Comparison of ENCODE assay signal across 1 fruit fly cellular context in the genomic region with DNA sequence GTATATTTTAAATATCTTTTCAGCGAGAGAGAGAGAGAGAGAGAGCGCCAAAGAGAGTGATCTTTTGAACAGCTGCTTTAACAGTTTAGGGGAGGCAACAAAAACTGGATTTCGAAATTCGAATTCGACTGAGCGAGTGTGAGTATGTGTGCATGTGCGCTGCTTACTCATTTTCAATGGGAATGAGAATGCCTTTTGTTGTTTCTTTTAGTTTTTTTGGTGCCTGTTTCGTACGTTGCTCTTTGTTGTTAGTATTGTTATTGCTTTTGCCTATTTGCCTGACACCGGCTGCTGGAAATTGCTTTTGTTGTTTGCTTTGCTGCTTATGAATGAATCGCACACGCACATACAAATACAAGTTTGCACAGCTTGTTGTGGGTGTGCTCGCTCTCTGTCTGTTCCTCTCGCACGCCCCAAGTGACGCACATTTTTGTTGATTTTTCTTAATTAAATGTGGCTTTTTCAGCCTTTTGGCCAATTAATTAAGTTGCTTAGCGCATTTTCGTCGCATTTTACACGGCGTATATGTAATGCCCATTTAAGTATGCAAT.
A peak's percentile ranks its signal among the peaks of the same experiment; 100 is the strongest.
TF ChIP-seq lines count a peak whose summit lies in the region.

No protein-coding gene starts in this region.

TF ChIP-seq in whole organism, embryonic, 481 proteins besides CTCF, POLR2A, EP300 and RAD21 (continued from another document and continues in another):
- TF ChIP-seq psq (GFP tag; optimal IDR thresholded peaks at IDR 0.05; lab: Kevin White, UChicago): peak; percentile 67
- no peak for TF ChIP-seq Lpt (GFP tag; optimal IDR thresholded peaks at IDR 0.05; lab: Kevin White, UChicago)
- TF ChIP-seq pan (optimal IDR thresholded peaks at IDR 0.05; lab: Kevin White, UChicago): no peak
- peak in 1 of 2 experiments; percentile 36 for TF ChIP-seq pan (GFP tag; optimal IDR thresholded peaks at IDR 0.05 in 1 of 2, IDR thresholded peaks at IDR 0.05 in 1 of 2)
- no peak for TF ChIP-seq CG8089 (GFP tag; optimal IDR thresholded peaks at IDR 0.05; lab: Kevin White, UChicago)
- peak; percentile 11 for TF ChIP-seq CG10654 (GFP tag; optimal IDR thresholded peaks at IDR 0.05; lab: Kevin White, UChicago)
- TF ChIP-seq odd (GFP tag; optimal IDR thresholded peaks at IDR 0.05; lab: Kevin White, UChicago): peak; percentile 69
- peak; percentile 34 for TF ChIP-seq Sox100B (GFP tag; optimal IDR thresholded peaks at IDR 0.05; lab: Kevin White, UChicago)
- TF ChIP-seq az2 (GFP tag; optimal IDR thresholded peaks at IDR 0.05; lab: Kevin White, UChicago): no peak
- peak; percentile 4 for TF ChIP-seq salm (tag; optimal IDR thresholded peaks at IDR 0.05; lab: Kevin White, UChicago)
- peak; percentile 4 for TF ChIP-seq nerfin-1 (tag; optimal IDR thresholded peaks at IDR 0.05; lab: Kevin White, UChicago)
- no peak for TF ChIP-seq CG11085 (GFP tag; IDR thresholded peaks at IDR 0.05; lab: Robert Waterston, UW)
- TF ChIP-seq Drgx (GFP tag; IDR thresholded peaks at IDR 0.05; lab: Robert Waterston, UW): peak; percentile 88
- TF ChIP-seq Med (GFP tag; lab: Kevin White, UChicago): peak; percentile 93
- TF ChIP-seq da (GFP tag; optimal IDR thresholded peaks at IDR 0.05; lab: Kevin White, UChicago): peak; percentile 65
- TF ChIP-seq CkIIα-i1 (GFP tag; IDR thresholded peaks at IDR 0.05; lab: Robert Waterston, UW): no peak
- peak; percentile 43 for TF ChIP-seq CG1603 (tag; optimal IDR thresholded peaks at IDR 0.05; lab: Kevin White, UChicago)
- peak; percentile 18; the same call in 1 of the 2 replicates for TF ChIP-seq Scr (GFP tag; IDR thresholded peaks at IDR 0.05; lab: Robert Waterston, UW; ENCODE audit: partially characterized antibody)
- TF ChIP-seq kni (GFP tag; optimal IDR thresholded peaks at IDR 0.05; lab: Kevin White, UChicago): peak; percentile 71
- peak; percentile 25 for TF ChIP-seq CG11504 (tag; optimal IDR thresholded peaks at IDR 0.05; lab: Kevin White, UChicago)
- TF ChIP-seq Bdp1 (GFP tag; optimal IDR thresholded peaks at IDR 0.05; lab: Kevin White, UChicago): no peak
- peak; percentile 25 for TF ChIP-seq CG7839 (tag; optimal IDR thresholded peaks at IDR 0.05; lab: Kevin White, UChicago)
- TF ChIP-seq CG17361 (GFP tag; IDR thresholded peaks at IDR 0.05; lab: Robert Waterston, UW): no peak
- TF ChIP-seq CG3163 (GFP tag; optimal IDR thresholded peaks at IDR 0.05; lab: Kevin White, UChicago): peak; percentile 45
- TF ChIP-seq ind (GFP tag; optimal IDR thresholded peaks at IDR 0.05; lab: Kevin White, UChicago): no peak
- peak in 1 of 2 experiments; percentile 61 for TF ChIP-seq crp (GFP tag; optimal IDR thresholded peaks at IDR 0.05; lab: Kevin White, UChicago)
- TF ChIP-seq jumu (GFP tag; optimal IDR thresholded peaks at IDR 0.05; lab: Kevin White, UChicago): no peak
- peak; percentile 64 for TF ChIP-seq CG10209 (GFP tag; optimal IDR thresholded peaks at IDR 0.05; lab: Kevin White, UChicago)
- TF ChIP-seq NC2β (GFP tag; optimal IDR thresholded peaks at IDR 0.05; lab: Kevin White, UChicago): no peak
- peak; percentile 69 for TF ChIP-seq pros (GFP tag; optimal IDR thresholded peaks at IDR 0.05; lab: Kevin White, UChicago)
- TF ChIP-seq ERR (GFP tag; optimal IDR thresholded peaks at IDR 0.05; lab: Kevin White, UChicago): no peak
- peak; percentile 39; the same call in 1 of the 2 replicates for TF ChIP-seq HLH3B (GFP tag; IDR thresholded peaks at IDR 0.05; lab: Robert Waterston, UW)
- peak; percentile 43 for TF ChIP-seq gem (tag; optimal IDR thresholded peaks at IDR 0.05; lab: Kevin White, UChicago)
- TF ChIP-seq tgo (GFP tag; IDR thresholded peaks at IDR 0.05; lab: Robert Waterston, UW): no peak
- TF ChIP-seq lbe (GFP tag; optimal IDR thresholded peaks at IDR 0.05; lab: Kevin White, UChicago): peak; percentile 56
- TF ChIP-seq Lim3 (GFP tag; IDR thresholded peaks at IDR 0.05; lab: Robert Waterston, UW): no peak
- peak; percentile 55; the same call in 1 of the 2 replicates for TF ChIP-seq Awh (GFP tag; IDR thresholded peaks at IDR 0.05; lab: Robert Waterston, UW)
- peak; percentile 62 for TF ChIP-seq CG13894 (tag; optimal IDR thresholded peaks at IDR 0.05; lab: Kevin White, UChicago)
- TF ChIP-seq sens (GFP tag; lab: Kevin White, UChicago): peak; percentile 78
- TF ChIP-seq CG14014 (GFP tag; IDR thresholded peaks at IDR 0.05; lab: Robert Waterston, UW): peak; percentile 39; the same call in 1 of the 2 replicates
- TF ChIP-seq Hand (GFP tag; optimal IDR thresholded peaks at IDR 0.05; lab: Kevin White, UChicago): no peak
- TF ChIP-seq CG2889 (GFP tag; IDR thresholded peaks at IDR 0.05; lab: Robert Waterston, UW): no peak
- TF ChIP-seq kay (GFP tag; optimal IDR thresholded peaks at IDR 0.05; lab: Kevin White, UChicago): peak; percentile 84
- TF ChIP-seq CG18764 (GFP tag; optimal IDR thresholded peaks at IDR 0.05; lab: Kevin White, UChicago): peak; percentile 24
- TF ChIP-seq CG12769 (tag; optimal IDR thresholded peaks at IDR 0.05; lab: Kevin White, UChicago): peak; percentile 80
- TF ChIP-seq inv (GFP tag; IDR thresholded peaks at IDR 0.05; lab: Robert Waterston, UW; ENCODE audit: partially characterized antibody): no peak
- peak; percentile 97 for TF ChIP-seq nom (GFP tag; optimal IDR thresholded peaks at IDR 0.05; lab: Kevin White, UChicago)
- no peak for TF ChIP-seq Deaf1 (tag; optimal IDR thresholded peaks at IDR 0.05; lab: Kevin White, UChicago)
- TF ChIP-seq NC2α (GFP tag; optimal IDR thresholded peaks at IDR 0.05; lab: Kevin White, UChicago): peak; percentile 49
- TF ChIP-seq repo (GFP tag; optimal IDR thresholded peaks at IDR 0.05; lab: Kevin White, UChicago): peak; percentile 47
- TF ChIP-seq CG32767 (GFP tag; IDR thresholded peaks at IDR 0.05; lab: Robert Waterston, UW): peak; percentile 28; the same call in 1 of the 2 replicates
- peak; percentile 68 for TF ChIP-seq Fer1 (GFP tag; optimal IDR thresholded peaks at IDR 0.05; lab: Kevin White, UChicago)
- no peak for TF ChIP-seq Antp (GFP tag; optimal IDR thresholded peaks at IDR 0.05; lab: Kevin White, UChicago)
- TF ChIP-seq CG6654 (GFP tag; optimal IDR thresholded peaks at IDR 0.05; lab: Kevin White, UChicago): no peak
- TF ChIP-seq wek (GFP tag; optimal IDR thresholded peaks at IDR 0.05; lab: Kevin White, UChicago): peak; percentile 83
- TF ChIP-seq CG18599 (GFP tag; optimal IDR thresholded peaks at IDR 0.05; lab: Kevin White, UChicago): peak; percentile 65
- peak; percentile 63 for TF ChIP-seq Adf1 (GFP tag; IDR thresholded peaks at IDR 0.05; lab: Robert Waterston, UW)
- TF ChIP-seq BtbVII (GFP tag; optimal IDR thresholded peaks at IDR 0.05; lab: Kevin White, UChicago): peak; percentile 47
- TF ChIP-seq CHES-1-like (GFP tag; optimal IDR thresholded peaks at IDR 0.05; lab: Kevin White, UChicago): peak; percentile 79
- TF ChIP-seq CG1832 (GFP tag; optimal IDR thresholded peaks at IDR 0.05; lab: Kevin White, UChicago): no peak
- peak; percentile 5 to 18 for TF ChIP-seq Hr51 (GFP tag; optimal IDR thresholded peaks at IDR 0.05; lab: Kevin White, UChicago)
- TF ChIP-seq CG10543 (GFP tag; optimal IDR thresholded peaks at IDR 0.05; lab: Kevin White, UChicago): peak; percentile 82
- no peak for TF ChIP-seq run (tag; optimal IDR thresholded peaks at IDR 0.05; lab: Kevin White, UChicago)
- peak; percentile 45 for TF ChIP-seq NK7.1 (GFP tag; optimal IDR thresholded peaks at IDR 0.05; lab: Kevin White, UChicago)
- peak; percentile 76; the same call in 2 of the 3 replicates for TF ChIP-seq ci (GFP tag; IDR thresholded peaks at IDR 0.05; lab: Robert Waterston, UW)
- peak; percentile 73 for TF ChIP-seq cg (GFP tag; optimal IDR thresholded peaks at IDR 0.05; lab: Kevin White, UChicago)
- TF ChIP-seq CG4820 (GFP tag; optimal IDR thresholded peaks at IDR 0.05; lab: Kevin White, UChicago): no peak
- peak; percentile 56; the same call in 1 of the 2 replicates for TF ChIP-seq Nf-YA (GFP tag; IDR thresholded peaks at IDR 0.05; lab: Robert Waterston, UW)
- peak in 1 of 2 experiments; percentile 85 for TF ChIP-seq insv (GFP tag; optimal IDR thresholded peaks at IDR 0.05; lab: Kevin White, UChicago)
- TF ChIP-seq CG34422 (GFP tag; IDR thresholded peaks at IDR 0.05; lab: Robert Waterston, UW): peak; percentile 67; the same call in 1 of the 3 replicates
- no peak for TF ChIP-seq Taf1 (GFP tag; IDR thresholded peaks at IDR 0.05; lab: Robert Waterston, UW)
- TF ChIP-seq Hmx (GFP tag; optimal IDR thresholded peaks at IDR 0.05; lab: Kevin White, UChicago): no peak
- TF ChIP-seq bsh (GFP tag; optimal IDR thresholded peaks at IDR 0.05; lab: Kevin White, UChicago): peak; percentile 35 to 92
- peak; percentile 37 for TF ChIP-seq grau (tag; optimal IDR thresholded peaks at IDR 0.05; lab: Kevin White, UChicago)
- peak; percentile 30 for TF ChIP-seq CG14965 (GFP tag; optimal IDR thresholded peaks at IDR 0.05; lab: Kevin White, UChicago; ENCODE audit: borderline replicate concordance)
- peak; percentile 49 for TF ChIP-seq unpg (GFP tag; optimal IDR thresholded peaks at IDR 0.05; lab: Kevin White, UChicago)
- TF ChIP-seq Abd-B (GFP tag; optimal IDR thresholded peaks at IDR 0.05; lab: Kevin White, UChicago): no peak
- peak; percentile 62 for TF ChIP-seq CG15011 (GFP tag; optimal IDR thresholded peaks at IDR 0.05; lab: Kevin White, UChicago)
- TF ChIP-seq slp2 (GFP tag; optimal IDR thresholded peaks at IDR 0.05; lab: Kevin White, UChicago): peak; percentile 18
- TF ChIP-seq pho (GFP tag; optimal IDR thresholded peaks at IDR 0.05; lab: Kevin White, UChicago): no peak
- no peak for TF ChIP-seq Ptx1 (GFP tag; IDR thresholded peaks at IDR 0.05; lab: Robert Waterston, UW)
- TF ChIP-seq CG15696 (tag; optimal IDR thresholded peaks at IDR 0.05; lab: Kevin White, UChicago): peak; percentile 31
- TF ChIP-seq CG16779 (GFP tag; IDR thresholded peaks at IDR 0.05; lab: Robert Waterston, UW): no peak
- TF ChIP-seq Hey (tag; optimal IDR thresholded peaks at IDR 0.05; lab: Kevin White, UChicago): peak; percentile 21
- TF ChIP-seq Dbx (GFP tag; IDR thresholded peaks at IDR 0.05; lab: Robert Waterston, UW): 0 out of 3 replicates have a peak, but pooled peaks have one; percentile 21
- peak; percentile 69; the same call in 1 of the 3 replicates for TF ChIP-seq CG2199 (GFP tag; IDR thresholded peaks at IDR 0.05; lab: Robert Waterston, UW)
- TF ChIP-seq Jarid2 (GFP tag; optimal IDR thresholded peaks at IDR 0.05; lab: Kevin White, UChicago): peak; percentile 35
- TF ChIP-seq cad (GFP tag; optimal IDR thresholded peaks at IDR 0.05; lab: Kevin White, UChicago): no peak
- 0 out of 2 replicates have a peak, but pooled peaks have one; percentile 15 for TF ChIP-seq CG1024 (GFP tag; IDR thresholded peaks at IDR 0.05; lab: Robert Waterston, UW)
- TF ChIP-seq HHEX (GFP tag; optimal IDR thresholded peaks at IDR 0.05; lab: Kevin White, UChicago): peak; percentile 53
- no peak for TF ChIP-seq CG11696 (GFP tag; IDR thresholded peaks at IDR 0.05; lab: Robert Waterston, UW)
- peak; percentile 34 for TF ChIP-seq CG9727 (GFP tag; optimal IDR thresholded peaks at IDR 0.05; lab: Kevin White, UChicago)
- TF ChIP-seq Trl (optimal IDR thresholded peaks at IDR 0.05; lab: Kevin White, UChicago): peak; percentile 96 to 100
- peak; percentile 51 for TF ChIP-seq Trl (GFP tag; optimal IDR thresholded peaks at IDR 0.05; lab: Kevin White, UChicago)
- TF ChIP-seq CG7745 (tag; optimal IDR thresholded peaks at IDR 0.05; lab: Kevin White, UChicago): peak; percentile 86
- TF ChIP-seq CrebB (tag; optimal IDR thresholded peaks at IDR 0.05; lab: Kevin White, UChicago): peak; percentile 79
- peak; percentile 27; the same call in 1 of the 2 replicates for TF ChIP-seq E2f2 (GFP tag; IDR thresholded peaks at IDR 0.05; lab: Robert Waterston, UW)
- TF ChIP-seq pb (GFP tag; optimal IDR thresholded peaks at IDR 0.05; lab: Kevin White, UChicago): peak; percentile 13
- peak; percentile 40; the same call in 1 of the 2 replicates for TF ChIP-seq klu (GFP tag; IDR thresholded peaks at IDR 0.05; lab: Robert Waterston, UW)
- peak; percentile 62 for TF ChIP-seq CG1233 (GFP tag; optimal IDR thresholded peaks at IDR 0.05; lab: Kevin White, UChicago)
- TF ChIP-seq CG10462 (GFP tag; optimal IDR thresholded peaks at IDR 0.05; lab: Kevin White, UChicago): no peak
- TF ChIP-seq dmrt99B (tag; optimal IDR thresholded peaks at IDR 0.05; lab: Kevin White, UChicago): peak; percentile 47
- no peak for TF ChIP-seq HLH4C (GFP tag; IDR thresholded peaks at IDR 0.05; lab: Robert Waterston, UW; ENCODE audit: partially characterized antibody)
- peak; percentile 46 for TF ChIP-seq CG16863 (GFP tag; optimal IDR thresholded peaks at IDR 0.05; lab: Kevin White, UChicago)
- TF ChIP-seq Mad (GFP tag; optimal IDR thresholded peaks at IDR 0.05; lab: Kevin White, UChicago): no peak
- peak; percentile 94 for TF ChIP-seq ATbp (GFP tag; optimal IDR thresholded peaks at IDR 0.05; lab: Kevin White, UChicago)
- peak; percentile 9 for TF ChIP-seq ac (GFP tag; optimal IDR thresholded peaks at IDR 0.05; lab: Kevin White, UChicago)
- peak; percentile 66 for TF ChIP-seq Aef1 (GFP tag; IDR thresholded peaks at IDR 0.05; lab: Robert Waterston, UW)
- no peak for TF ChIP-seq Dip3 (GFP tag; optimal IDR thresholded peaks at IDR 0.05; lab: Kevin White, UChicago)
- TF ChIP-seq tx (GFP tag; optimal IDR thresholded peaks at IDR 0.05; lab: Kevin White, UChicago): no peak
- peak in 1 of 2 experiments; percentile 33 for TF ChIP-seq tll (GFP tag; optimal IDR thresholded peaks at IDR 0.05; lab: Kevin White, UChicago)
- peak; percentile 29 for TF ChIP-seq Camta (GFP tag; optimal IDR thresholded peaks at IDR 0.05; lab: Kevin White, UChicago)
- TF ChIP-seq CG17802 (tag; optimal IDR thresholded peaks at IDR 0.05; lab: Kevin White, UChicago): no peak
- TF ChIP-seq wdn (GFP tag; IDR thresholded peaks at IDR 0.05; lab: Robert Waterston, UW): 0 out of 2 replicates have a peak, but pooled peaks have one; percentile 31
- peak; percentile 37 for TF ChIP-seq CG17359 (tag; optimal IDR thresholded peaks at IDR 0.05; lab: Kevin White, UChicago)
- peak; percentile 7 for TF ChIP-seq CG33213 (GFP tag; optimal IDR thresholded peaks at IDR 0.05; lab: Kevin White, UChicago)
- peak; percentile 72 for TF ChIP-seq gro (GFP tag; optimal IDR thresholded peaks at IDR 0.05; lab: Kevin White, UChicago)
- peak; percentile 79 for TF ChIP-seq Vsx1 (GFP tag; optimal IDR thresholded peaks at IDR 0.05; lab: Kevin White, UChicago)
- peak; percentile 72 for TF ChIP-seq CG10321 (GFP tag; IDR thresholded peaks at IDR 0.05; lab: Robert Waterston, UW)
- TF ChIP-seq jing (GFP tag; optimal IDR thresholded peaks at IDR 0.05; lab: Kevin White, UChicago): no peak
- TF ChIP-seq gcm2 (GFP tag; optimal IDR thresholded peaks at IDR 0.05; lab: Kevin White, UChicago): no peak
- peak; percentile 13 for TF ChIP-seq zfh2 (GFP tag; optimal IDR thresholded peaks at IDR 0.05; lab: Kevin White, UChicago)
- TF ChIP-seq bbx (GFP tag; IDR thresholded peaks at IDR 0.05; lab: Robert Waterston, UW; ENCODE audit: partially characterized antibody): peak; percentile 10; the same call in 1 of the 2 replicates
